Fruit fly (Drosophila melanogaster) whole organism, embryonic: ENCODE measurements around the gene Coa8.

Experiments used
- Awh ChIP-seq: fragments of 200-800 bp; sonication (Bioruptor generic); IDR thresholded peaks from 2 replicates; pipeline ENCODE4, ENCODE4 v1.3.6; 2022; ENCODE audit warnings: missing biosample characterization, missing genetic modification characterization
- BEAF-32 ChIP-seq: fragments of 200-800 bp; sonication (Bioruptor generic); optimal IDR thresholded peaks from 3 replicates; lab custom pipeline; 2017; ENCODE audit warnings: missing biosample characterization, missing genetic modification characterization, mild to moderate bottlenecking, moderate library complexity, missing genetic modification reagents
- BtbVII ChIP-seq: fragments of 200-800 bp; sonication (Bioruptor generic); optimal IDR thresholded peaks from 3 replicates; lab custom pipeline; 2017; ENCODE audit warnings: missing biosample characterization, mild to moderate bottlenecking, missing genetic modification characterization
- CG10267 ChIP-seq: fragments of 200-800 bp; sonication (Bioruptor generic); optimal IDR thresholded peaks from 2 replicates; lab custom pipeline; 2018; ENCODE audit warnings: missing biosample characterization, mild to moderate bottlenecking, missing genetic modification characterization, moderate library complexity
- CG11247 ChIP-seq: fragments of 200-800 bp; sonication (Bioruptor generic); IDR thresholded peaks from 2 replicates; pipeline ENCODE4 v1.3.6; 2022; ENCODE audit warnings: missing biosample characterization, missing genetic modification characterization
- CG12236 ChIP-seq: fragments of 200-800 bp; sonication (Bioruptor generic); optimal IDR thresholded peaks from 2 replicates; lab custom pipeline; 2016; ENCODE audit warnings: missing biosample characterization, missing genetic modification characterization
- CG14667 ChIP-seq: fragments of 200-800 bp; sonication (Bioruptor generic); IDR thresholded peaks from 2 replicates; pipeline ENCODE4 v1.3.6; 2022; ENCODE audit warnings: missing biosample characterization, missing genetic modification characterization
- CG1529 ChIP-seq: fragments of 200-800 bp; sonication (Bioruptor generic); optimal IDR thresholded peaks from 3 replicates; lab custom pipeline; 2018; ENCODE audit warnings: missing biosample characterization, missing genetic modification characterization
- CG1603 ChIP-seq: fragments of 200-800 bp; sonication (Bioruptor generic); optimal IDR thresholded peaks from 2 replicates; lab custom pipeline; 2019; ENCODE audit warnings: missing biosample characterization, mild to moderate bottlenecking, missing genetic modification characterization, moderate library complexity
- CG17361 ChIP-seq: fragments of 200-800 bp; sonication (Bioruptor generic); IDR thresholded peaks from 3 replicates; pipeline ENCODE4 v1.3.6; 2022; ENCODE audit warnings: missing biosample characterization, missing genetic modification characterization
- CG18262 ChIP-seq: fragments of 200-800 bp; optimal IDR thresholded peaks from 3 replicates; lab custom pipeline; 2019; ENCODE audit warnings: missing biosample characterization, mild to moderate bottlenecking, missing genetic modification characterization, moderate library complexity
- CG1832 ChIP-seq: fragments of 200-800 bp; sonication (Bioruptor generic); optimal IDR thresholded peaks from 2 replicates; lab custom pipeline; 2017; ENCODE audit warnings: missing biosample characterization, mild to moderate bottlenecking, missing genetic modification characterization, inconsistent platforms
- CG18619 ChIP-seq: fragments of 200-800 bp; sonication (Bioruptor generic); optimal IDR thresholded peaks from 3 replicates; lab custom pipeline; 2017; ENCODE audit warnings: missing biosample characterization, mild to moderate bottlenecking, missing genetic modification characterization
- CG32532 ChIP-seq: fragments of 200-800 bp; sonication (Bioruptor generic); IDR thresholded peaks from 2 replicates; pipeline ENCODE4 v1.3.6; 2022; ENCODE audit warnings: missing biosample characterization, missing genetic modification characterization
- CG4730 ChIP-seq: fragments of 200-800 bp; sonication (Bioruptor generic); IDR thresholded peaks from 2 replicates; pipeline ENCODE4 v1.3.6; 2022; ENCODE audit warnings: missing biosample characterization, missing genetic modification characterization
- CG7987 ChIP-seq: fragments of 200-800 bp; sonication (Bioruptor generic); optimal IDR thresholded peaks from 2 replicates; lab custom pipeline; 2018; ENCODE audit warnings: missing biosample characterization, mild to moderate bottlenecking, missing genetic modification characterization, moderate library complexity
- CG8281 ChIP-seq: fragments of 200-800 bp; sonication (Bioruptor generic); optimal IDR thresholded peaks from 2 replicates; lab custom pipeline; 2018; ENCODE audit warnings: missing biosample characterization, mild to moderate bottlenecking, missing genetic modification characterization, moderate library complexity
- CG8359 ChIP-seq: fragments of 200-800 bp; sonication (Bioruptor generic); optimal IDR thresholded peaks from 2 replicates; lab custom pipeline; 2017; ENCODE audit warnings: missing biosample characterization, mild to moderate bottlenecking, missing genetic modification characterization, borderline replicate concordance
- CG8388 ChIP-seq: fragments of 200-800 bp; sonication (Bioruptor generic); optimal IDR thresholded peaks from 2 replicates; lab custom pipeline; 2019; ENCODE audit warnings: missing biosample characterization, mild to moderate bottlenecking, missing genetic modification characterization, moderate library complexity
- CG8924 ChIP-seq: fragments of 200-800 bp; optimal IDR thresholded peaks from 3 replicates; lab custom pipeline; 2019; ENCODE audit warnings: missing biosample characterization, mild to moderate bottlenecking, missing genetic modification characterization, moderate library complexity
- Deaf1 ChIP-seq: fragments of 200-800 bp; optimal IDR thresholded peaks from 3 replicates; lab custom pipeline; 2019; ENCODE audit warnings: missing biosample characterization, mild to moderate bottlenecking, missing genetic modification characterization, moderate library complexity
- E2f1 ChIP-seq: fragments of 200-800 bp; sonication (Bioruptor generic); IDR thresholded peaks from 2 replicates; pipeline ENCODE4 v1.3.6; 2022; ENCODE audit warnings: missing biosample characterization, missing genetic modification characterization
- Fer3 ChIP-seq: fragments of 200-800 bp; sonication (Bioruptor generic); optimal IDR thresholded peaks from 2 replicates; lab custom pipeline; 2018; ENCODE audit warnings: missing biosample characterization, mild to moderate bottlenecking, missing genetic modification characterization, moderate library complexity
- Gsc ChIP-seq: fragments of 200-800 bp; sonication (Bioruptor generic); IDR thresholded peaks from 2 replicates; pipeline ENCODE4 v1.3.6; 2022; ENCODE audit warnings: missing biosample characterization, missing genetic modification characterization
- H2.0 ChIP-seq: fragments of 200-800 bp; sonication (Bioruptor generic); IDR thresholded peaks from 2 replicates; pipeline ENCODE4 v1.3.6; 2022; ENCODE audit warnings: missing biosample characterization, missing genetic modification characterization
- HLH3B ChIP-seq: fragments of 200-800 bp; sonication (Bioruptor generic); IDR thresholded peaks from 2 replicates; pipeline ENCODE4 v1.3.6; 2022; ENCODE audit warnings: missing biosample characterization, missing genetic modification characterization
- HLH54F ChIP-seq: fragments of 200-800 bp; sonication (Bioruptor generic); optimal IDR thresholded peaks from 3 replicates; lab custom pipeline; 2016; ENCODE audit warnings: missing biosample characterization, missing genetic modification characterization
- Nf-YA ChIP-seq: fragments of 200-800 bp; sonication (Bioruptor generic); IDR thresholded peaks from 2 replicates; pipeline ENCODE4 v1.3.6; 2022; ENCODE audit warnings: missing biosample characterization, missing genetic modification characterization
- Pdp1 ChIP-seq, 2 experiments: fragments of 200-800 bp; sonication (Bioruptor generic); optimal IDR thresholded peaks; 3 replicates each; lab custom pipeline; 2016; ENCODE audit warnings: missing biosample characterization in 2 of 2, missing genetic modification characterization in 2 of 2, mild to moderate bottlenecking in 1 of 2, moderate library complexity in 1 of 2
- Poxn ChIP-seq: fragments of 200-800 bp; sonication (Bioruptor generic); IDR thresholded peaks from 2 replicates; pipeline ENCODE4 v1.3.6; 2022; ENCODE audit warnings: missing biosample characterization, missing genetic modification characterization
- Scr ChIP-seq: fragments of 200-800 bp; sonication (Bioruptor generic); IDR thresholded peaks from 2 replicates; pipeline ENCODE4 v1.3.6; 2022; ENCODE audit warnings: missing biosample characterization, missing genetic modification characterization; ENCODE audit not compliant: partially characterized antibody
- Vsx1 ChIP-seq: fragments of 200-800 bp; sonication (Bioruptor generic); optimal IDR thresholded peaks from 2 replicates; lab custom pipeline; 2017; ENCODE audit warnings: missing biosample characterization, mild to moderate bottlenecking, missing genetic modification characterization, missing genetic modification reagents
- Xrp1 ChIP-seq: fragments of 200-800 bp; sonication (Bioruptor generic); IDR thresholded peaks from 2 replicates; pipeline ENCODE4 v1.3.6; 2022; ENCODE audit warnings: missing biosample characterization, missing genetic modification characterization
- amos ChIP-seq: fragments of 200-800 bp; sonication (Bioruptor generic); IDR thresholded peaks from 2 replicates; pipeline ENCODE4 v1.3.6; 2022; ENCODE audit warnings: missing biosample characterization, missing genetic modification characterization; ENCODE audit not compliant: partially characterized antibody
- aop ChIP-seq: fragments of 200-800 bp; sonication (Bioruptor generic); IDR thresholded peaks from 2 replicates; pipeline ENCODE4 v1.3.6; 2022; ENCODE audit warnings: missing biosample characterization, missing genetic modification characterization
- bsh ChIP-seq, 2 experiments: fragments of 200-800 bp; sonication (Bioruptor generic); optimal IDR thresholded peaks; 2 replicates each; lab custom pipeline; 2017 to 2018; ENCODE audit warnings: mild to moderate bottlenecking in 2 of 2, missing biosample characterization in 2 of 2, missing genetic modification characterization in 2 of 2, moderate library complexity in 1 of 2
- cad ChIP-seq: fragments of >200 bp; optimal IDR thresholded peaks from 2 replicates; lab custom pipeline; 2017; ENCODE audit warnings: missing biosample characterization, missing genetic modification characterization
- fd64A ChIP-seq: fragments of 200-800 bp; sonication (Bioruptor generic); optimal IDR thresholded peaks from 3 replicates; lab custom pipeline; 2018; ENCODE audit warnings: missing biosample characterization, mild to moderate bottlenecking, missing genetic modification characterization
- fru ChIP-seq: fragments of >200 bp; optimal IDR thresholded peaks from 2 replicates; lab custom pipeline; 2017
- gce ChIP-seq: fragments of 200-800 bp; sonication (Bioruptor generic); IDR thresholded peaks from 3 replicates; pipeline ENCODE4 v1.3.6; 2022; ENCODE audit warnings: missing biosample characterization, missing genetic modification characterization
- hkb ChIP-seq, 2 experiments: fragments of 200-800 bp in 1 of 2; fragments of >200 bp in 1 of 2; sonication (Bioruptor generic) in 1 of 2; IDR thresholded peaks in 1 of 2; optimal IDR thresholded peaks in 1 of 2; 2 replicates each; pipeline versions ENCODE4 v1.3.6 to Lab custom; 2017 to 2022; ENCODE audit warnings: missing biosample characterization in 1 of 2, missing genetic modification characterization in 1 of 2
- hth ChIP-seq: fragments of >200 bp; optimal IDR thresholded peaks from 2 replicates; lab custom pipeline; 2017; ENCODE audit warnings: inconsistent platforms
- ind ChIP-seq: fragments of 200-800 bp; sonication (Bioruptor generic); optimal IDR thresholded peaks from 3 replicates; lab custom pipeline; 2016; ENCODE audit warnings: missing biosample characterization, missing genetic modification characterization
- pnt ChIP-seq: fragments of 200-800 bp; sonication (Bioruptor generic); optimal IDR thresholded peaks from 3 replicates; lab custom pipeline; 2016; ENCODE audit warnings: missing biosample characterization, missing genetic modification characterization
- rib ChIP-seq: fragments of 200-800 bp; sonication (Bioruptor generic); IDR thresholded peaks from 2 replicates; pipeline ENCODE4 v1.3.6; 2022; ENCODE audit warnings: missing biosample characterization, missing genetic modification characterization
- sqz ChIP-seq: fragments of 200-800 bp; sonication (Bioruptor generic); optimal IDR thresholded peaks from 3 replicates; lab custom pipeline; 2018; ENCODE audit warnings: missing biosample characterization, mild to moderate bottlenecking, missing genetic modification characterization
- tin ChIP-seq: fragments of 200-800 bp; sonication (Bioruptor generic); optimal IDR thresholded peaks from 3 replicates; lab custom pipeline; 2016; ENCODE audit warnings: missing biosample characterization, missing genetic modification characterization
- vfl ChIP-seq: fragments of 200-800 bp; sonication (Bioruptor generic); optimal IDR thresholded peaks from 2 replicates; lab custom pipeline; 2016; ENCODE audit warnings: missing biosample characterization, missing genetic modification characterization
- zfh1 ChIP-seq: fragments of 200-800 bp; sonication (Bioruptor generic); IDR thresholded peaks from 3 replicates; pipeline ENCODE4 v1.3.6; 2022; ENCODE audit warnings: missing biosample characterization, missing genetic modification characterization

The Coa8 gene

DNA sequence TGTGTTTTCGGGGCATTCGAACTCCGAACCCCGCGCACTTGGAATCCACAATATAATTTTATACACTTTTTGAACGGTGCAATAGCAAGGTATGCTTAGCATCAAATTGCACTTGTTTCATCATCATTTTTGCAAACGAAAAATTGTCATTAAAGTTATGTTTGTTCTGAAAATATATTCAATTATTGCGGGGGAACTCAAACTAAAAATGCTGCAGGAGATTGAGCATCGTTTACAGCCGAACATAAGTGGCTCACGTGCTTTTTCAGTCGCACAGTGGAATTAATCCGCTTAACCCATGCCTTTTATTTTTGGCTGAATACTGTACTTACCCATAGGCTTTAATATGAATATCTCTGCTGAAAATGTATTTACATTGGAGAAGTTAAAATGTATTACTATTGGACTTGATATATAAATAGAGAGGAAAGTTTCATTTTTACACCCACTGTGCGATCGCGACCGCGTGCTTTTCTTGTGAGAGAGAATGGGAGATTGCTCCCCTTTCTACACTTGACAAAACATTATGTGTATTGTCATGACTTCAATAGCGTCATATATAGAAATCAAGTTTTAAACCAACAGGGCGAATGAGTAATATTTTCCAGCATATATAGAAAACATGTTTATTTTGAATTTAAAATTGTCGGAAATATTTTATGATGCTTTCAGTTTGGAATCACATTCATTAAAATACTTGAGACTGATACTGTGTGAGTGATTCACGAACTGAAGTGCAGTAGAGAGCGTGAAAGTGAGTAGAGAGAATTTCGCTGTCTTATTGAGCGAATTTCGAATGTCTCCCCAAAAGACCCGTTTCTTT is 49.5 kb upstream of the Coa8 start (continued):
- peak; percentile 97 for TF ChIP-seq Xrp1 (GFP tag; lab: Robert Waterston, UW)
- TF ChIP-seq cad = no peak
- no peak for TF ChIP-seq CG1832 (GFP tag; lab: Kevin White, UChicago)
- TF ChIP-seq CG8388 (GFP tag; lab: Kevin White, UChicago) = peak; percentile 95
- TF ChIP-seq gce = peak; percentile 98
- peak; percentile 97 for TF ChIP-seq CG8924 (tag; lab: Kevin White, UChicago)
- peak; percentile 96 for TF ChIP-seq CG4730 (GFP tag; lab: Robert Waterston, UW)
- TF ChIP-seq HLH54F (GFP tag; lab: Kevin White, UChicago) = peak; percentile 92
- peak; percentile 98 for TF ChIP-seq Fer3
- TF ChIP-seq ind = peak; percentile 93
- peak; percentile 96 for TF ChIP-seq E2f1 (GFP tag; lab: Robert Waterston, UW)
- TF ChIP-seq aop = peak; percentile 91
- TF ChIP-seq CG11247 = peak; percentile 97
- TF ChIP-seq Pdp1 (GFP tag; optimal IDR thresholded peaks at IDR 0.05; lab: Kevin White, UChicago) = peak; percentile 92 to 93
- TF ChIP-seq CG32532 = peak; percentile 98
- TF ChIP-seq Vsx1 (GFP tag; lab: Kevin White, UChicago) = peak; percentile 90
- TF ChIP-seq Scr (GFP tag; lab: Robert Waterston, UW) = 0 out of 2 replicates have a peak, but pooled peaks have one; percentile 29
- TF ChIP-seq fru (lab: Kevin White, UChicago) = no peak
- TF ChIP-seq tin (GFP tag; lab: Kevin White, UChicago) = peak; percentile 94
- TF ChIP-seq Nf-YA (GFP tag; lab: Robert Waterston, UW) = peak; percentile 95
- TF ChIP-seq CG1529 (GFP tag; lab: Kevin White, UChicago) = peak; percentile 88
- peak; percentile 81 for TF ChIP-seq CG8281 (tag; lab: Kevin White, UChicago)
- peak; percentile 98 for TF ChIP-seq zfh1 (GFP tag; lab: Robert Waterston, UW)
- peak; percentile 82 for TF ChIP-seq CG12236 (GFP tag; lab: Kevin White, UChicago)
- TF ChIP-seq CG18262 (tag; lab: Kevin White, UChicago) = peak; percentile 94
- TF ChIP-seq BtbVII = peak; percentile 94
- TF ChIP-seq fd64A (GFP tag; lab: Kevin White, UChicago) = peak; percentile 85
- peak; percentile 78 for TF ChIP-seq Deaf1 (tag; lab: Kevin White, UChicago)
- TF ChIP-seq CG18619 = peak; percentile 94
- no peak; the same call in 1 of the 2 replicates for TF ChIP-seq amos (GFP tag; lab: Robert Waterston, UW)
- TF ChIP-seq CG7987 (GFP tag; lab: Kevin White, UChicago) = peak; percentile 90
- TF ChIP-seq bsh (GFP tag; optimal IDR thresholded peaks at IDR 0.05; lab: Kevin White, UChicago) = peak; percentile 93 to 98
- no peak for TF ChIP-seq hth (lab: Kevin White, UChicago)
- peak; percentile 96 for TF ChIP-seq rib (GFP tag; lab: Robert Waterston, UW)
- TF ChIP-seq hkb (optimal IDR thresholded peaks at IDR 0.05; lab: Kevin White, UChicago) = no peak
- peak; percentile 98 for TF ChIP-seq hkb (GFP tag; IDR thresholded peaks at IDR 0.05; lab: Robert Waterston, UW)
- TF ChIP-seq Poxn (GFP tag; lab: Robert Waterston, UW) = peak; percentile 88
- peak; percentile 92 for TF ChIP-seq CG14667 (GFP tag; lab: Robert Waterston, UW)
- peak; percentile 90 for TF ChIP-seq sqz (GFP tag; lab: Kevin White, UChicago)
- peak; percentile 84 for TF ChIP-seq CG8359
- TF ChIP-seq H2.0 (GFP tag; lab: Robert Waterston, UW) = peak; percentile 97
- TF ChIP-seq HLH3B = peak; percentile 98
- TF ChIP-seq BEAF-32 = peak; percentile 13
- TF ChIP-seq Gsc = peak; percentile 89
- TF ChIP-seq CG10267 (tag; lab: Kevin White, UChicago) = peak; percentile 88
- peak; percentile 98 for TF ChIP-seq CG17361
- TF ChIP-seq Awh (GFP tag; lab: Robert Waterston, UW) = peak; percentile 98
- peak; percentile 86 for TF ChIP-seq vfl (GFP tag; lab: Kevin White, UChicago)
- peak; percentile 97 for TF ChIP-seq CG1603 (tag; lab: Kevin White, UChicago)
- peak; percentile 92 for TF ChIP-seq pnt (GFP tag; lab: Kevin White, UChicago)
